Worm (Caenorhabditis elegans) whole organism, L2 larva: ENCODE data around the gene B0001.7.

Experiments
- ama-1 ChIP-seq: fragments of 150-350 bp; optimal IDR thresholded peaks from 2 replicates; lab custom pipeline; 2018; ENCODE audit warnings: inconsistent platforms
- lin-39 ChIP-seq: fragments of 150-350 bp; optimal IDR thresholded peaks from 2 replicates; lab custom pipeline; 2014; ENCODE audit warnings: missing biosample characterization, missing genetic modification reagents, missing genetic modification characterization
- nhr-12 ChIP-seq: fragments of 150-350 bp; optimal IDR thresholded peaks from 2 replicates; lab custom pipeline; 2014; ENCODE audit warnings: missing biosample characterization, missing genetic modification characterization
- unc-39 ChIP-seq: fragments of 150-350 bp; optimal IDR thresholded peaks from 2 replicates; lab custom pipeline; 2014; ENCODE audit warnings: missing biosample characterization, missing genetic modification characterization
- ztf-4 ChIP-seq: fragments of 150-350 bp; optimal IDR thresholded peaks from 2 replicates; lab custom pipeline; 2014; ENCODE audit warnings: missing biosample characterization, missing genetic modification characterization

DNA sequence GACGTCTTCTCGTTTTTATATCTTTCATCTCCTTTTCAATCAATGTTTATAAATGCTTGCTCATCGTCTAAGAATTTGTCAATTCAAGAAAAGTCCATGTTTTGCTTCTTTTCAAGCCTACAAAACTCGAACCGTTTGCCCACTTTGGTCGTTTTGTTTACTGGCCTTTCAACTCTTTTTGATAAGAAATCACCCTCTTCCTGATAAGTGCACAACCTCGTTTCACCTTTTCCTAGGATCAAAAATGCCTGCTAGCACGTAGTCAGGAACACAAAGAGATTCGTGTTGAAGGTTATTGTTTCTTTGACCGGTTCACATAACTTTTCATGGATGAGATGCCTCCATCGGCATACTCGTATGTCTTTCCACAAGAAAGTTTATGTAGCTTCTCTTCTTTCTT, 42.6 kb upstream of the B0001.7 start:
- TF ChIP-seq ama-1 (lab: Kevin White, UChicago) (no peak), nhr-12 (no peak), ztf-4 (tag; lab: Kevin White, UChicago) (no peak), unc-39 (tag; lab: Kevin White, UChicago) (no peak), lin-39 (no peak)
